Fruit fly (Drosophila melanogaster) Kc167 (cell line): ENCODE results near the gene sun.

Experiments
- Myc ChIP-seq: fragments of >200 bp; optimal IDR thresholded peaks from 2 replicates; lab custom pipeline; 2017; ENCODE audit warnings: missing external identifiers
- h ChIP-seq: fragments of >200 bp; optimal IDR thresholded peaks from 3 replicates; lab custom pipeline; 2018; ENCODE audit warnings: missing external identifiers

- TF ChIP-seq h = no peak
- no peak for TF ChIP-seq Myc (lab: Kevin White, UChicago)
Observed at dm6 chrX:15840003-15840402, 9.1 kb downstream of the sun start.
